Worm (Caenorhabditis elegans): Measurements from ENCODE around the gene pbs-6.

DNA sequence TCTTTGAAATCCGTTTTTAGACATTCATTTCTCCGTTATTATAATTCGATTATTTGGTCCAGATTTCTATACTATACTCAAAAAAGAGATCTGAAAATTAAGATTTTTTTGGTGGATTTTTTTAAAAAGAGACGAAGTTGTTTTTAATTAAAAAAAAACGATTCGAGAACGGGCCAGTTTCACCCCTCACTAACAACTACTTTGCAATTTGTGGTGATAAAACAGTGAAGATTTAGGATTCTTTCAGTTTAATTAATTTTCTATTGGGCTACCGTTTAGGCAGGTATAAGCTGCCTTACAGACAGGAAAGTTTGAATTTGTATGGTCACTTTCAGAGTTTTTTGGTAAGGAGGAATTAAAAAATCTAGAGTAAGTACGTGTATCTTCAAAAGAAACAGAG lies 42.8 kb downstream of the pbs-6 start, which contains the start of gene unc-36:
- TF ChIP-seq flt-1 (GFP tag; IDR thresholded peaks at IDR 0.05) = no peak
- no peak for TF ChIP-seq ref-1 (GFP tag; conservative IDR thresholded peaks at IDR 0.05)
- no peak for TF ChIP-seq tab-1 (GFP tag; IDR thresholded peaks at IDR 0.05)
- no peak for TF ChIP-seq med-1 (GFP tag; optimal IDR thresholded peaks at IDR 0.05; ENCODE audit: insufficient read depth)
- TF ChIP-seq ztf-29 (GFP tag; IDR thresholded peaks at IDR 0.05) = no peak
- no peak for TF ChIP-seq T22C8.4 (GFP tag; IDR thresholded peaks at IDR 0.05)
- TF ChIP-seq klf-2 (GFP tag; conservative IDR thresholded peaks at IDR 0.05) = no peak
- no peak for TF ChIP-seq cog-1 (tag; optimal IDR thresholded peaks at IDR 0.05)
- no peak for TF ChIP-seq ztf-23 (GFP tag; IDR thresholded peaks at IDR 0.05)

All from whole organism, midembryonic.